Worm (Caenorhabditis elegans) whole organism, L2 larva: ENCODE data around the gene F47B7.2.

Source experiments
- ZK546.5 ChIP-seq: sonication (generic microtip); optimal IDR thresholded peaks from 2 replicates; lab custom pipeline; 2017; ENCODE audit warnings: missing biosample characterization, missing genetic modification characterization
- blmp-1 ChIP-seq: sonication (generic microtip); optimal IDR thresholded peaks from 2 replicates; lab custom pipeline; 2017; ENCODE audit warnings: missing genetic modification characterization, mild to moderate bottlenecking, missing compliant biosample characterization, antibody characterized with exemption, moderate library complexity; ENCODE audit not compliant: insufficient read depth
- lsy-2 ChIP-seq, 2 experiments: fragments of 150-350 bp in 1 of 2; sonication (generic microtip) in 1 of 2; optimal IDR thresholded peaks; 2 replicates each; lab custom pipeline; 2014 to 2017; ENCODE audit warnings: missing biosample characterization in 2 of 2, missing genetic modification characterization in 2 of 2
- nhr-23 ChIP-seq: fragments of 150-350 bp; optimal IDR thresholded peaks from 2 replicates; lab custom pipeline; 2014; ENCODE audit warnings: missing biosample characterization, missing genetic modification reagents, missing genetic modification characterization
- zag-1 ChIP-seq: fragments of 150-350 bp; optimal IDR thresholded peaks from 2 replicates; lab custom pipeline; 2014; ENCODE audit warnings: missing biosample characterization, missing genetic modification characterization

- TF ChIP-seq lsy-2 (tag; optimal IDR thresholded peaks at IDR 0.05; lab: Kevin White, UChicago): no peak
- no peak for TF ChIP-seq ZK546.5 (tag; lab: Kevin White, UChicago)
- no peak for TF ChIP-seq nhr-23 (tag; lab: Kevin White, UChicago)
- no peak for TF ChIP-seq blmp-1
- no peak for TF ChIP-seq zag-1
Measured at ce11 chrX:3826863-3827262, 54.3 kb downstream of the F47B7.2 start, which contains the start of gene fkh-9.
